Fruit fly (Drosophila melanogaster) whole organism, adult: ENCODE results near the gene Pi3K68D.

Source experiments
- CG11617 ChIP-seq: fragments of 200-800 bp; sonication (Bioruptor generic); optimal IDR thresholded peaks from 2 replicates; lab custom pipeline; 2017; ENCODE audit warnings: mild to moderate bottlenecking, missing biosample characterization, missing genetic modification reagents, missing genetic modification characterization
- CG12768 ChIP-seq: fragments of 200-800 bp; sonication (Bioruptor generic); optimal IDR thresholded peaks from 2 replicates; lab custom pipeline; 2017; ENCODE audit warnings: missing biosample characterization, missing genetic modification characterization, mild to moderate bottlenecking, moderate library complexity, missing genetic modification reagents
- CG14711 ChIP-seq: fragments of 200-800 bp; sonication (Bioruptor generic); optimal IDR thresholded peaks from 2 replicates; lab custom pipeline; 2018; ENCODE audit warnings: missing biosample characterization, mild to moderate bottlenecking, missing genetic modification characterization, moderate library complexity
- CG1620 ChIP-seq: fragments of 200-800 bp; sonication (Bioruptor generic); optimal IDR thresholded peaks from 2 replicates; lab custom pipeline; 2016; ENCODE audit warnings: missing biosample characterization, missing genetic modification characterization
- CG33017 ChIP-seq: fragments of 200-800 bp; sonication (Bioruptor generic); optimal IDR thresholded peaks from 2 replicates; lab custom pipeline; 2018; ENCODE audit warnings: missing biosample characterization, mild to moderate bottlenecking, missing genetic modification characterization, moderate library complexity
- CG5204 ChIP-seq: fragments of 200-800 bp; sonication (Bioruptor generic); optimal IDR thresholded peaks from 2 replicates; lab custom pipeline; 2016; ENCODE audit warnings: missing biosample characterization, missing genetic modification characterization
- CG7045 ChIP-seq: fragments of 200-800 bp; sonication (Bioruptor generic); optimal IDR thresholded peaks from 2 replicates; lab custom pipeline; 2017; ENCODE audit warnings: missing biosample characterization, mild to moderate bottlenecking, missing genetic modification characterization
- CG7101 ChIP-seq: fragments of 200-800 bp; sonication (Bioruptor generic); optimal IDR thresholded peaks from 2 replicates; lab custom pipeline; 2018; ENCODE audit warnings: missing biosample characterization, mild to moderate bottlenecking, missing genetic modification characterization, moderate library complexity
- Clk ChIP-seq: fragments of 200-800 bp; sonication (Bioruptor generic); optimal IDR thresholded peaks from 2 replicates; lab custom pipeline; 2017; ENCODE audit warnings: missing biosample characterization, missing genetic modification characterization
- Crg-1 ChIP-seq: fragments of 200-800 bp; sonication (Bioruptor generic); optimal IDR thresholded peaks from 2 replicates; lab custom pipeline; 2016; ENCODE audit warnings: missing biosample characterization, missing genetic modification characterization
- Hr96 ChIP-seq: fragments of 200-800 bp; sonication (Bioruptor generic); optimal IDR thresholded peaks from 2 replicates; lab custom pipeline; 2016; ENCODE audit warnings: missing biosample characterization, missing genetic modification characterization
- Mnt ChIP-seq: fragments of 200-800 bp; sonication (Bioruptor generic); optimal IDR thresholded peaks from 2 replicates; lab custom pipeline; 2016; ENCODE audit warnings: missing biosample characterization, mild to moderate bottlenecking, missing genetic modification characterization
- bab1 ChIP-seq: fragments of 200-800 bp; sonication (Bioruptor generic); optimal IDR thresholded peaks from 3 replicates; lab custom pipeline; 2019; ENCODE audit warnings: missing biosample characterization, mild to moderate bottlenecking, missing genetic modification characterization, moderate library complexity
- cic ChIP-seq: fragments of 200-800 bp; sonication (Bioruptor generic); optimal IDR thresholded peaks from 2 replicates; lab custom pipeline; 2017; ENCODE audit warnings: missing biosample characterization, mild to moderate bottlenecking, missing genetic modification characterization, moderate library complexity
- cnc ChIP-seq, 2 experiments: fragments of >200 bp; optimal IDR thresholded peaks; 2 replicates each; lab custom pipeline; 2017
- kay ChIP-seq: fragments of 200-800 bp; sonication (Bioruptor generic); peaks from one replicate; lab custom pipeline; 2016; ENCODE audit warnings: missing biosample characterization, missing genetic modification characterization, borderline replicate concordance
- ovo ChIP-seq: fragments of 200-800 bp; sonication (Bioruptor generic); optimal IDR thresholded peaks from 2 replicates; lab custom pipeline; 2016; ENCODE audit warnings: missing biosample characterization, missing genetic modification characterization
- pad ChIP-seq: fragments of 200-800 bp; sonication (Bioruptor generic); optimal IDR thresholded peaks from 3 replicates; lab custom pipeline; 2017; ENCODE audit warnings: missing biosample characterization, missing genetic modification characterization, mild to moderate bottlenecking, moderate library complexity, missing genetic modification reagents
- tj ChIP-seq: fragments of 200-800 bp; sonication (Bioruptor generic); optimal IDR thresholded peaks from 3 replicates; lab custom pipeline; 2017; ENCODE audit warnings: missing biosample characterization, mild to moderate bottlenecking, missing genetic modification characterization, moderate library complexity
- toe ChIP-seq: fragments of 200-800 bp; sonication (Bioruptor generic); optimal IDR thresholded peaks from 2 replicates; lab custom pipeline; 2016; ENCODE audit warnings: missing biosample characterization, missing genetic modification characterization

Gene Pi3K68D

DNA sequence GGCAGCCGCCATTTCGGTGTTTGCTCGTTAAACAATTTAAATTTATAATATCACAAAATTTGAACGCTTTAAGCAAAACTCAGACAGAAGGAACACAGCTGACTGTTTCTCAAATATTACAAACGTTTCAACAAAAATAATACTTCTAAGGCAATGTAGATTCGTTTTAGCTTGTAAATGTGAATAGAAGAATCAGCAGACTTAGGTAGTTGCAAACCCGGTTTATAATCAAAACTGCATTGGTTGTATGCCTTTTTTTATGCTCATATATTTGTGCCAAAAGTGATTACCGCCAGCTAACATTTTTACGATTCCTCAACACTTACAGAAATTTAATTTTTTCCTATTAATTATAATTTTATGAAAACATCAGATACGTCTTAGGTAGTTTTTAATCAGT lies 15.4 kb downstream of the Pi3K68D start, which contains the start of gene Tim13:
Gene Tim13, minus strand, starts transcription at position 101 of the 400 bp plus-strand sequence.
- TF ChIP-seq Mnt (no peak), tj (GFP tag; lab: Kevin White, UChicago) (no peak), CG7045 (GFP tag; lab: Kevin White, UChicago) (no peak), CG1620 (no peak), bab1 (GFP tag; lab: Kevin White, UChicago) (no peak), Clk (GFP tag; lab: Kevin White, UChicago) (no peak), cic (GFP tag; lab: Kevin White, UChicago) (no peak), CG14711 (tag; lab: Kevin White, UChicago) (no peak), CG33017 (tag; lab: Kevin White, UChicago) (no peak), Crg-1 (GFP tag; lab: Kevin White, UChicago) (no peak)

DNA sequence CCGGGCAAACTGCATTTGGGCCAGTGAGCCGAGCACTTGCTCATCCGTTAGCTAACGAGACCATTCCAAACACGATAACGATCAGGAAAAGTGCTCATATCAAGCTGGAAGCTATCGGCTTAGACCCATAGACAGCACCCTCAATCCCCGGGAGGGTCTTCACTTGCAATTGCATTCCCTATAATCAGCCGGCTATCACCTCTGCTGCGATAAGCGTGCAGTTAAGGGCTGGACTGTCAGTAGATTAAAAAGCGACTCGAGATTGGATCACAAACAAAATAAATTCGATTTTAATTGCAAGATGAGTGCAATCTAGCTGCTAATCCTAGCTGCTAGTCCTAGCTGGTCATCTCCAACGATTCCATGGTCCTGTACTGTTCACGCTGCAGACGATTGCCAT lies 16.0 kb downstream of the Pi3K68D start:
- peak; percentile 69 for TF ChIP-seq cic (GFP tag; lab: Kevin White, UChicago)
- peak; percentile 46 for TF ChIP-seq CG12768
- TF ChIP-seq pad (GFP tag; lab: Kevin White, UChicago): no peak
- peak; percentile 19 for TF ChIP-seq CG7101 (tag; lab: Kevin White, UChicago)
- TF ChIP-seq Mnt: peak; percentile 2
- TF ChIP-seq kay (GFP tag; lab: Kevin White, UChicago): no peak
- TF ChIP-seq CG7045 (GFP tag; lab: Kevin White, UChicago): no peak

DNA sequence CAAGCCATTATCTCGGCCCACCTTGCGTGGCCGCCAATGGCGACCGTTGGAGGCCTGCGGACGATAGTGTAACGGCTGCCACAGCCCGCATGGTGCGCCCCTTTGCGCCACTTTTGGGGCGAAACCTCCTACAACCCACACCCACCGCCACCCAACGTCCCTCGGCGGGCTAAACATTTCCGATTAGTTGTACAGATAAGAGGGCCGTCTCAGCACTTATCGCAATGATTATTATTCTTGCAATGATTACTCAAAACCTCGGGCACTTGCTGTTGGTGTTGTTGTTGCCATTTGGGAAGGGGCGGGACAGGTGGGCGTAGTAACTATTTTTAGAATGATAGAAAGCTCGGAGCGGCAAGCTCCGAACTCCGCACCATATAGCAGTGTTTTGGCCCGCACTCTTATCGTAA lies 17.2 kb downstream of the Pi3K68D start:
- TF ChIP-seq Mnt: peak; percentile 18
- TF ChIP-seq tj (GFP tag; lab: Kevin White, UChicago): no peak
- peak; percentile 23 for TF ChIP-seq CG12768
- TF ChIP-seq Crg-1 (GFP tag; lab: Kevin White, UChicago): no peak
- TF ChIP-seq cic (GFP tag; lab: Kevin White, UChicago): peak; percentile 64
- no peak for TF ChIP-seq CG7045 (GFP tag; lab: Kevin White, UChicago)
- TF ChIP-seq CG33017 (tag; lab: Kevin White, UChicago): no peak
- TF ChIP-seq CG7101 (tag; lab: Kevin White, UChicago): peak; percentile 5

DNA sequence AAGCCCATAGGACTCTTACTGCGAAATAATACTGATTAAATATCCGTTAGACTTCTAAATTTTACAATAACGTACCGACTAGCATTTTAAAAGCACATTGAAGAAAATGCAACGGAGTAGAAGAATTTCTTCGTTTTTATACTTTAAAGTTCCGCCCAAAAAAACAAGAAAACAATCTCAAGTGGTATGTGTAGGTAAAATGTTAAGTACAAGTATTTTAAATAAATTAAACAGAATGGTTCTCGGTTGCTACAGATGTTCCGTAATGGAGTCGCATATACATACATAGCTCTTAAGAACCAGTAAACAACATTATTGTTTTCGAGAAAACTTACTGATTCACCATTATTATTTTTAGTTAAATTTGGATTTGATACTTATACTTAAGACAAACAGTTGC lies 17.8 kb downstream of the Pi3K68D start, which contains the start of gene Muc68D:
Gene Muc68D, minus strand, starts transcription at position 101 of the 400 bp plus-strand sequence.
- no peak for TF ChIP-seq cnc (optimal IDR thresholded peaks at IDR 0.05; lab: Kevin White, UChicago)
- no peak for TF ChIP-seq ovo (GFP tag; lab: Kevin White, UChicago)
- TF ChIP-seq CG7101 (tag; lab: Kevin White, UChicago): no peak
- no peak for TF ChIP-seq Mnt
- TF ChIP-seq Clk (GFP tag; lab: Kevin White, UChicago): no peak
- TF ChIP-seq toe (GFP tag; lab: Kevin White, UChicago): no peak
- no peak for TF ChIP-seq CG7045 (GFP tag; lab: Kevin White, UChicago)
- no peak for TF ChIP-seq CG1620
- TF ChIP-seq Crg-1 (GFP tag; lab: Kevin White, UChicago): no peak
- TF ChIP-seq CG11617 (GFP tag; lab: Kevin White, UChicago): no peak
- no peak for TF ChIP-seq CG5204 (GFP tag; lab: Kevin White, UChicago)
- TF ChIP-seq bab1 (GFP tag; lab: Kevin White, UChicago): no peak

DNA sequence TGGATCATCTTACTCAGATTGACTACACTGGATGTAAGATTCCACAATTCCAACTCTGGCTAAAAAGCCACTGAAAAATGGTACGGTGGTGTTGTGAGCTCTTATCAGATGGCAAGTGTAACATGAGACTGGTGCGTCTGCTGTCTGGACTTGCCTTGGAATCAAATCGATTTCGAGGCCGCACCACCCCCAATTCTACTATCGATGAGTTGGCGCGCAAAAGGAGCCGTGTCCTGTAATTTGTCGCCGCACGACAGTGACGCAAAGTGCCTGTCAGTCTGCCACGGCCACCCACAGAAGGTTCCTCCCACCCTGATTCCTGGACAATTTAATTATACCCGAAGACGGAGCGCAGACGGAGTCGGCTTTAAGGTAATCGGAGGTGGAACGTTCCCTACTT lies 23.2 kb downstream of the Pi3K68D start:
- TF ChIP-seq CG1620 (no peak), CG33017 (tag; lab: Kevin White, UChicago) (no peak), CG7045 (GFP tag; lab: Kevin White, UChicago) (no peak), Crg-1 (GFP tag; lab: Kevin White, UChicago) (no peak), cic (GFP tag; lab: Kevin White, UChicago) (no peak), cnc (optimal IDR thresholded peaks at IDR 0.05; lab: Kevin White, UChicago) (no peak)

DNA sequence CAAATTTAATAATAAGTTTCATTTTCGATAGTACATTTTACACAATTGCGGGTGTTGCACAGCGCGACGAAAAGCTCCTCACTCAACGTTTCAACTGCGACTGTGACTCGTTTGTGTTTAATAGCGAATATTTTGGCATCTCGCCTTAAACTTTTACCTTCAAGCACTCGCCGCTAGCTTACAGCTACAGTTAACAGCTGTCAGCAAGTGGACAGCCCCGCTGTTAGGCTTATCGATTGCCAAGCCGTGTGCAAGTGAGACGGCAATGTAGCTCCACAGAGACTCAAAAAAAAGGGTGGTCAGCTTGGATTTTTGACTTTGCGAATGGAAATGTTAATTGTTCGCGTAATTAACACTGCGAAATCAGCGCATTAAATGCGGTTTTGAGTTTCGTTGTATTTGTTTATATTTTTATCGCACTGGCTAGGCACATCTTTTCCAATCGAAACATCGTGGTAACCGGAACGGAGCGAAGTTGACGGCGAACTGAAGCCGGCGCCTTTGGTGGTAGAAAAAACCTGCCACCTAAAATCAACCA lies 24.0 kb downstream of the Pi3K68D start, which contains the start of gene loaf:
Gene loaf, minus strand, starts transcription at position 488 of the 538 bp plus-strand sequence.
- TF ChIP-seq CG7101 (tag; lab: Kevin White, UChicago) (no peak), toe (GFP tag; lab: Kevin White, UChicago) (no peak), CG5204 (GFP tag; lab: Kevin White, UChicago) (no peak), cnc (optimal IDR thresholded peaks at IDR 0.05; lab: Kevin White, UChicago) (no peak), Hr96 (GFP tag; lab: Kevin White, UChicago) (no peak), Mnt (no peak), tj (GFP tag; lab: Kevin White, UChicago) (no peak), pad (GFP tag; lab: Kevin White, UChicago) (no peak), CG7045 (GFP tag; lab: Kevin White, UChicago) (no peak), cic (GFP tag; lab: Kevin White, UChicago) (no peak), CG33017 (tag; lab: Kevin White, UChicago) (no peak)

dm6 chr3L:11764930-11765329 lies 24.9 kb downstream of the Pi3K68D start:
- no peak for TF ChIP-seq CG11617 (GFP tag; lab: Kevin White, UChicago)
- no peak for TF ChIP-seq cnc (optimal IDR thresholded peaks at IDR 0.05; lab: Kevin White, UChicago)
- no peak for TF ChIP-seq CG14711 (tag; lab: Kevin White, UChicago)
- no peak for TF ChIP-seq kay (GFP tag; lab: Kevin White, UChicago)
- TF ChIP-seq cic (GFP tag; lab: Kevin White, UChicago): no peak
- TF ChIP-seq CG7045 (GFP tag; lab: Kevin White, UChicago): no peak
- TF ChIP-seq CG7101 (tag; lab: Kevin White, UChicago): no peak
- TF ChIP-seq pad (GFP tag; lab: Kevin White, UChicago): no peak
- TF ChIP-seq CG12768: no peak
- no peak for TF ChIP-seq tj (GFP tag; lab: Kevin White, UChicago)
- no peak for TF ChIP-seq bab1 (GFP tag; lab: Kevin White, UChicago)
- TF ChIP-seq ovo (GFP tag; lab: Kevin White, UChicago): no peak
- no peak for TF ChIP-seq Mnt
- no peak for TF ChIP-seq CG5204 (GFP tag; lab: Kevin White, UChicago)
- no peak for TF ChIP-seq Hr96 (GFP tag; lab: Kevin White, UChicago)
- TF ChIP-seq CG33017 (tag; lab: Kevin White, UChicago): no peak
- TF ChIP-seq CG1620: no peak
- TF ChIP-seq toe (GFP tag; lab: Kevin White, UChicago): no peak
- no peak for TF ChIP-seq Crg-1 (GFP tag; lab: Kevin White, UChicago)
- no peak for TF ChIP-seq Clk (GFP tag; lab: Kevin White, UChicago)
